Worm (Caenorhabditis elegans): ENCODE measurements around the gene hex-3.
A peak's percentile ranks its signal among the peaks of the same experiment; 100 is the strongest.

The hex-3 gene

DNA sequence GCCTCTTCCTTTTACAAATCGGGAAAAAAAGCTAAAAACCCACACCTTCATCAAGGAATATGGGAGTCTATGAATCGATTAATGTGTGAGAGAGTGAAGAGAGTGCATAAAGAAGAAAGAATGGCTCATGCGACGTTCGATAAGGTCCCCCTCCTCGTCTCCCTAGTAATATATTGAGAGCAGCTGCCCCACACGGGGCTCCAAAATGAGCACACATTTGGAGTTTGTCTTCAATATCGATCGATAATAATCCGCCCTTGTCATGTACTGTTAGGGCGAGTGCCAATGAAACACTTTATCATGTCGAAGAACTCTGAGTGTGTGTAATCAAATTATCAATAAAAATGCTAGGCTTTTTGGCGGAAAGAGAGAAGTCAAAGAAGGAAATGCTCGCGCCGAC, 29.8 kb upstream of the hex-3 start:
- TF ChIP-seq elt-2 (tag; optimal IDR thresholded peaks at IDR 0.05) (peak; percentile 50), lin-39 (tag; optimal IDR thresholded peaks at IDR 0.05) (no peak), ceh-28 (tag; optimal IDR thresholded peaks at IDR 0.05) (no peak), ama-1 (optimal IDR thresholded peaks at IDR 0.05) (peak; percentile 22), pha-4 (tag; optimal IDR thresholded peaks at IDR 0.05) (peak; percentile 34)

DNA sequence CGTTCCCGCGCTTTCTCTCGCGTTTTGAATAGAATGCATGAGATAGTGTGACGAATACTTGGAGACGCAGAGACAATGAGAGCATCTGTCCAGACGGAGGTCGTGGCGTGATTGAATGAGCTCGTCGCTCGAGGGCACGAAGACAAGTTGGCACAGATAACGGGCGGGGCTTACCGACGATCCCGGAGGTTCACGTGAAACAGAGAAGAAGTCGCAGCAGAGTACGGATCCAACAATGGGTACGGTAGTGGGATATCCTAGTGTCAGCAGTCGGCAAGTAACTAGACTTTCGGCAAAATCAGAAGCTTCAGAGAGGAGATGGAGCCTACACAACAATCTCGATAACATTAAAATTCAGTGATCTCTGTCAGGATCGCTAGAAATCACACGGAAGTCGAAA, 29.2 kb upstream of the hex-3 start:
- no peak for TF ChIP-seq nhr-67 (tag; optimal IDR thresholded peaks at IDR 0.05)
- no peak for TF ChIP-seq lsy-12 (tag; optimal IDR thresholded peaks at IDR 0.05)
- no peak for TF ChIP-seq sea-2 (GFP tag; optimal IDR thresholded peaks at IDR 0.05)
- no peak for TF ChIP-seq nhr-12 (tag; optimal IDR thresholded peaks at IDR 0.05)
- TF ChIP-seq aly-2 (tag; optimal IDR thresholded peaks at IDR 0.05) = no peak
- no peak for TF ChIP-seq nhr-23 (tag; optimal IDR thresholded peaks at IDR 0.05)
- no peak for TF ChIP-seq pha-4 (tag; optimal IDR thresholded peaks at IDR 0.05)
- TF ChIP-seq egl-5 (tag; optimal IDR thresholded peaks at IDR 0.05) = peak; percentile 5
- TF ChIP-seq snpc-4 (tag; optimal IDR thresholded peaks at IDR 0.05) = no peak
- TF ChIP-seq nhr-25 (tag; optimal IDR thresholded peaks at IDR 0.05) = no peak
- no peak for TF ChIP-seq eor-1 (tag; optimal IDR thresholded peaks at IDR 0.05)
- peak; percentile 29 for TF ChIP-seq lin-39 (tag; optimal IDR thresholded peaks at IDR 0.05)
- no peak for TF ChIP-seq ceh-9 (tag; optimal IDR thresholded peaks at IDR 0.05)
- TF ChIP-seq elt-2 (tag; optimal IDR thresholded peaks at IDR 0.05) = no peak
- TF ChIP-seq mml-1 (tag; optimal IDR thresholded peaks at IDR 0.05) = no peak
- TF ChIP-seq fkh-10 (GFP tag; optimal IDR thresholded peaks at IDR 0.05) = no peak
- no peak for TF ChIP-seq fos-1 (tag; optimal IDR thresholded peaks at IDR 0.05)
- TF ChIP-seq ZK546.5 (tag; optimal IDR thresholded peaks at IDR 0.05) = no peak
- no peak for TF ChIP-seq nhr-43 (tag; optimal IDR thresholded peaks at IDR 0.05; ENCODE audit: poor library complexity, severe bottlenecking)
- no peak for TF ChIP-seq lin-15B (tag; optimal IDR thresholded peaks at IDR 0.05)
- TF ChIP-seq zag-1 (tag; optimal IDR thresholded peaks at IDR 0.05) = no peak
- no peak for TF ChIP-seq ceh-16 (tag; optimal IDR thresholded peaks at IDR 0.05)
- peak; percentile 83 for TF ChIP-seq nhr-11 (tag; optimal IDR thresholded peaks at IDR 0.05)
- TF ChIP-seq nhr-76 (tag; optimal IDR thresholded peaks at IDR 0.05) = no peak
- no peak for TF ChIP-seq daf-12 (tag; optimal IDR thresholded peaks at IDR 0.05)
- TF ChIP-seq jun-1 (tag; optimal IDR thresholded peaks at IDR 0.05) = no peak
- TF ChIP-seq nhr-28 (tag; optimal IDR thresholded peaks at IDR 0.05) = no peak
- no peak for TF ChIP-seq ztf-11 (tag; optimal IDR thresholded peaks at IDR 0.05)
- no peak for TF ChIP-seq nhr-77 (tag; optimal IDR thresholded peaks at IDR 0.05)
- no peak for TF ChIP-seq R02D3.7 (tag; optimal IDR thresholded peaks at IDR 0.05)
- no peak for TF ChIP-seq skn-1 (tag; optimal IDR thresholded peaks at IDR 0.05)
- TF ChIP-seq unc-39 (tag; optimal IDR thresholded peaks at IDR 0.05) = no peak
- no peak for TF ChIP-seq ztf-4 (tag; optimal IDR thresholded peaks at IDR 0.05)
- TF ChIP-seq egl-27 (tag; optimal IDR thresholded peaks at IDR 0.05) = no peak
- no peak for TF ChIP-seq nhr-237 (tag; optimal IDR thresholded peaks at IDR 0.05)
- TF ChIP-seq fkh-2 (tag; optimal IDR thresholded peaks at IDR 0.05) = no peak
- TF ChIP-seq ceh-82 (tag; optimal IDR thresholded peaks at IDR 0.05) = no peak
- no peak for TF ChIP-seq mdl-1 (tag; optimal IDR thresholded peaks at IDR 0.05)
- TF ChIP-seq elt-3 (tag; optimal IDR thresholded peaks at IDR 0.05) = no peak
- TF ChIP-seq hmg-11 (tag; optimal IDR thresholded peaks at IDR 0.05) = no peak
- TF ChIP-seq ceh-28 (tag; optimal IDR thresholded peaks at IDR 0.05) = no peak
- no peak for TF ChIP-seq unc-62 (GFP tag; optimal IDR thresholded peaks at IDR 0.05)
- TF ChIP-seq ama-1 (optimal IDR thresholded peaks at IDR 0.05) = peak; percentile 7
- TF ChIP-seq nfya-1 (tag; optimal IDR thresholded peaks at IDR 0.05; ENCODE audit: insufficient read depth) = peak; percentile 57

Measured in whole organism, L3 larva.